Worm (Caenorhabditis elegans) whole organism, young adult: ENCODE results near the gene B0495.7.

Source experiments
- B0336.3 ChIP-seq: fragments of 200-800 bp; sonication (Bioruptor generic); IDR thresholded peaks from 2 replicates; pipeline ENCODE4 v1.3.6; 2022; ENCODE audit warnings: missing genetic modification characterization, missing compliant biosample characterization
- F22D6.2 ChIP-seq: sonication (generic microtip); optimal IDR thresholded peaks from 2 replicates; lab custom pipeline; 2016; ENCODE audit warnings: mild to moderate bottlenecking, missing genetic modification characterization, missing compliant biosample characterization
- F49E8.2 ChIP-seq: sonication (generic microtip); optimal IDR thresholded peaks from 3 replicates; lab custom pipeline; 2017; ENCODE audit warnings: missing genetic modification characterization, mild to moderate bottlenecking, missing compliant biosample characterization, antibody characterized with exemption, moderate library complexity; ENCODE audit not compliant: insufficient read depth
- T07F8.4 ChIP-seq: sonication (generic microtip); optimal IDR thresholded peaks from 2 replicates; lab custom pipeline; 2016; ENCODE audit warnings: mild to moderate bottlenecking, missing genetic modification characterization, moderate library complexity, missing compliant biosample characterization
- aptf-2 ChIP-seq: fragments of 200-800 bp; sonication (Bioruptor generic); conservative IDR thresholded peaks from 2 replicates; pipeline ENCODE4 v1.3.6; 2022; ENCODE audit warnings: missing genetic modification reagents, missing genetic modification characterization, missing compliant biosample characterization
- cebp-2 ChIP-seq: fragments of 200-800 bp; sonication (Bioruptor generic); IDR thresholded peaks from 2 replicates; pipeline ENCODE4 v1.3.6; 2022; ENCODE audit warnings: missing genetic modification characterization, missing compliant biosample characterization
- madf-10 ChIP-seq: sonication (generic microtip); optimal IDR thresholded peaks from 2 replicates; lab custom pipeline; 2016; ENCODE audit warnings: mild to moderate bottlenecking, missing genetic modification characterization, missing compliant biosample characterization
- tbp1 ChIP-seq: fragments of 200-800 bp; sonication (Bioruptor generic); optimal IDR thresholded peaks from 2 replicates; lab custom pipeline; 2018; ENCODE audit warnings: mild to moderate bottlenecking, missing genetic modification characterization, missing compliant biosample characterization

ce11 chrII:7695636-7696035 is 9.4 kb downstream of the B0495.7 start:
- TF ChIP-seq cebp-2 (GFP tag; lab: Robert Waterston, UW) (no peak), B0336.3 (no peak), aptf-2 (GFP tag; lab: Robert Waterston, UW) (no peak), T07F8.4 (no peak), F49E8.2 (tag; lab: Kevin White, UChicago) (no peak), tbp1 (GFP tag; lab: Kevin White, UChicago) (no peak), F22D6.2 (tag; lab: Kevin White, UChicago) (no peak), madf-10 (no peak)
